Fruit fly (Drosophila melanogaster): ENCODE results near the gene CCKLR-17D1.

- TF ChIP-seq kay (GFP tag; ENCODE audit: borderline replicate concordance) (no peak), CG1620 (GFP tag; optimal IDR thresholded peaks at IDR 0.05) (no peak), cnc (optimal IDR thresholded peaks at IDR 0.05) (no peak), toe (GFP tag; optimal IDR thresholded peaks at IDR 0.05) (no peak), CG12768 (GFP tag; optimal IDR thresholded peaks at IDR 0.05) (no peak), CG11617 (GFP tag; optimal IDR thresholded peaks at IDR 0.05) (no peak), CG14711 (tag; optimal IDR thresholded peaks at IDR 0.05) (no peak), cic (GFP tag; optimal IDR thresholded peaks at IDR 0.05) (no peak)
Observed at dm6 chrX:18662053-18662452, 64.3 kb downstream of the CCKLR-17D1 start, which contains the start of gene CG6696.

Measured in whole organism, adult.